Fruit fly (Drosophila melanogaster): ENCODE measurements around the gene CG31668.
A peak's percentile ranks its signal among the peaks of the same experiment; 100 is the strongest.

Gene CG31668

DNA sequence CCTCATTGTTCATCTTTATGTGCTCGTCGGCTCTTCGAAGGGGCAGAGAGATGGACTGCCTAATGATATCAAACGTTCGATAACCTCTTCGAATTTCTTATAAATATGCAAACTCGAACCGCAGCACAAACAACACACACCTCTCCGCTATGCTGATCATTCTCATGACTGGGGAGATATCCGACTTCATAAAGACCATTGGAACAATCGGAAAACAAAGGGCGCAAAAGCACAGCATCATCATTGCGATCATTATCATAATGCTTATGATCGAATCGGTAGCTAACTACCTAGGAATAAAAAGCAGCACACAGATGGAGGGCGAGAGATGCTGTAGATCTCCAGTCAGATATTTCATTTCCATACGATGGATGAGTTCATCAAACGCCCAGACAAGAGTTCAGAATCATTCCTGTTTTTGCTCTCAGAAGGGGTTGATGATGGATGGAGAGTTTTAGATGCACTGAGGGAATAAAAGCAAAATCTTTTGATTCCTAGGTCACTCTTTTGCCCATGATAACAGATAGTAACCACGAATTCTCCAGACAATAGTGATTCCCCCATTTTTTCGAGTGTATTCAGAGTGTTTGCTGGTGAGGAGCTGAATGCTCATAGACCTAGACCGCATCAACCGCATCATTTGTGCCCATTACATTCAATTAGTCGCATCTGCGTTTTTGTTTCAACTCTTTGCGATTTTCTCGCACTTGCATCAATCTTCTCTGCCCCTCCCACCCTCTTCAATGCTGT, 38.8 kb downstream of the CG31668 start (continued):
- TF ChIP-seq wdn (GFP tag; IDR thresholded peaks at IDR 0.05) (no peak), onecut (GFP tag; IDR thresholded peaks at IDR 0.05) (no peak), sd (tag; optimal IDR thresholded peaks at IDR 0.05) (peak; percentile 44), eve (GFP tag; optimal IDR thresholded peaks at IDR 0.05) (peak in 1 of 2 experiments; percentile 33), lab (GFP tag; optimal IDR thresholded peaks at IDR 0.05) (peak; percentile 8), CG2678 (tag; optimal IDR thresholded peaks at IDR 0.05) (peak; percentile 14), Vsx1 (GFP tag; optimal IDR thresholded peaks at IDR 0.05) (no peak), cas (GFP tag; IDR thresholded peaks at IDR 0.05) (no peak), gsb (GFP tag; IDR thresholded peaks at IDR 0.05) (0 out of 2 replicates have a peak, but pooled peaks have one; percentile 13), CG13894 (tag; optimal IDR thresholded peaks at IDR 0.05) (peak; percentile 68), Rfx (GFP tag; IDR thresholded peaks at IDR 0.05) (peak; percentile 5; the same call in 1 of the 2 replicates), Poxn (GFP tag; IDR thresholded peaks at IDR 0.05) (no peak), grn (GFP tag; optimal IDR thresholded peaks at IDR 0.05) (peak; percentile 97), chn (GFP tag; optimal IDR thresholded peaks at IDR 0.05) (peak; percentile 13), trh (GFP tag; optimal IDR thresholded peaks at IDR 0.05) (no peak), kni (GFP tag; optimal IDR thresholded peaks at IDR 0.05) (peak; percentile 71)

DNA sequence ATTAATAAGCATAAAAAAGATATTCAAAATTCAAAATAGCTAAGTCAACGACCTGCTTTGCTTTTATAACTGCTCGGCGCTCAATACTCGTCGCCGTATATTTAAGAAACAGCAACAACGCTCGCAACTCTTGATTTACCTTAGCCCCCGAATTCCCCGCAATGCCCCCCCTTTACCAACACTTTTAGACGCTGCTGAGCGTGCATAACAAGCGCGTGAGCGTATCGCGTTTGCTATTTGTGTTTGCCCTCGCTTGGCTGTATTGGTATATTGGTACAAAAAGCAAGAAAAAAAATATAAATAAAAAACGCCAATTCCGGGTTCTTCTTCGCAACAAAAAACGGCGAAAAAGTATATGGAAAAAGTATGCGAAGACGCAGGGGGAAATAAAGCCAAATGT, 40.1 kb downstream of the CG31668 start:
- TF ChIP-seq CG13894 (tag; optimal IDR thresholded peaks at IDR 0.05), result peak; percentile 82
- TF ChIP-seq CG6683 (GFP tag; optimal IDR thresholded peaks at IDR 0.05), result peak; percentile 9
- peak; percentile 21; the same call in 1 of the 2 replicates for TF ChIP-seq CG14441 (GFP tag; IDR thresholded peaks at IDR 0.05)
- peak; percentile 7 for TF ChIP-seq ftz-f1 (GFP tag; optimal IDR thresholded peaks at IDR 0.05)
- TF ChIP-seq Nf-YC (tag; optimal IDR thresholded peaks at IDR 0.05), result peak; percentile 21
- no peak for TF ChIP-seq pnt (GFP tag; optimal IDR thresholded peaks at IDR 0.05)
- peak in 1 of 2 experiments; percentile 15 for TF ChIP-seq Trl (optimal IDR thresholded peaks at IDR 0.05)
- TF ChIP-seq Trl (GFP tag; optimal IDR thresholded peaks at IDR 0.05), result no peak
- TF ChIP-seq hb (GFP tag; IDR thresholded peaks at IDR 0.05; ENCODE audit: partially characterized antibody), result peak; percentile 35; the same call in 1 of the 3 replicates
- TF ChIP-seq CG7786 (GFP tag; optimal IDR thresholded peaks at IDR 0.05), result no peak
- TF ChIP-seq oc (tag; optimal IDR thresholded peaks at IDR 0.05), result peak; percentile 61
- peak; percentile 67 for TF ChIP-seq cg (GFP tag; optimal IDR thresholded peaks at IDR 0.05)
- TF ChIP-seq dmrt99B (tag; optimal IDR thresholded peaks at IDR 0.05), result peak; percentile 5
- TF ChIP-seq mirr (GFP tag; optimal IDR thresholded peaks at IDR 0.05), result peak; percentile 79
- peak in 1 of 2 experiments; percentile 2 for TF ChIP-seq bsh (GFP tag; optimal IDR thresholded peaks at IDR 0.05)
- TF ChIP-seq Aef1 (GFP tag; IDR thresholded peaks at IDR 0.05), result 0 out of 3 replicates have a peak, but pooled peaks have one; percentile 20
- TF ChIP-seq gro (GFP tag; optimal IDR thresholded peaks at IDR 0.05), result peak; percentile 34
- TF ChIP-seq Med (GFP tag), result peak; percentile 87
- peak; percentile 32; the same call in 1 of the 2 replicates for TF ChIP-seq CG4360 (GFP tag; IDR thresholded peaks at IDR 0.05)
- peak; percentile 86 for TF ChIP-seq vvl (GFP tag; IDR thresholded peaks at IDR 0.05)
- TF ChIP-seq Adf1 (GFP tag; IDR thresholded peaks at IDR 0.05), result peak; percentile 65
- peak; percentile 1 for TF ChIP-seq CG8924 (tag; optimal IDR thresholded peaks at IDR 0.05)
- TF ChIP-seq sr (GFP tag; IDR thresholded peaks at IDR 0.05), result peak; percentile 71; the same call in 2 of the 3 replicates
- TF ChIP-seq CG8290 (GFP tag; optimal IDR thresholded peaks at IDR 0.05), result no peak
- TF ChIP-seq CG8290 (tag; optimal IDR thresholded peaks at IDR 0.05), result peak in 1 of 2 experiments; percentile 9
- TF ChIP-seq klu (GFP tag; IDR thresholded peaks at IDR 0.05), result no peak
- TF ChIP-seq sim (GFP tag; IDR thresholded peaks at IDR 0.05), result no peak
- TF ChIP-seq Deaf1 (tag; optimal IDR thresholded peaks at IDR 0.05), result peak; percentile 34
- peak; percentile 13 for TF ChIP-seq exex (tag; optimal IDR thresholded peaks at IDR 0.05)
- TF ChIP-seq sna (GFP tag; IDR thresholded peaks at IDR 0.05; ENCODE audit: partially characterized antibody), result no peak
- peak; percentile 12 for TF ChIP-seq odd (GFP tag; optimal IDR thresholded peaks at IDR 0.05)
- TF ChIP-seq Rfx (GFP tag; IDR thresholded peaks at IDR 0.05), result peak; percentile 29; the same call in 1 of the 2 replicates
- TF ChIP-seq Dfd (GFP tag; optimal IDR thresholded peaks at IDR 0.05), result no peak
- TF ChIP-seq Eip74EF (GFP tag; optimal IDR thresholded peaks at IDR 0.05), result peak in 1 of 2 experiments; percentile 93
